Worm (Caenorhabditis elegans) whole organism, early embryonic: ENCODE data around the gene srbc-51.

Experiments used
- F13C5.2 ChIP-seq: sonication (generic microtip); optimal IDR thresholded peaks from 2 replicates; lab custom pipeline; 2017; ENCODE audit warnings: mild to moderate bottlenecking, missing genetic modification characterization, inconsistent platforms, missing compliant biosample characterization
- aly-1 ChIP-seq: sonication (generic microtip); optimal IDR thresholded peaks from 2 replicates; lab custom pipeline; 2016; ENCODE audit warnings: missing genetic modification characterization, missing compliant biosample characterization
- ama-1 ChIP-seq: fragments of 150-350 bp; optimal IDR thresholded peaks from 2 replicates; lab custom pipeline; 2014
- ceh-13 ChIP-seq: fragments of 200-800 bp; sonication (Bioruptor generic); optimal IDR thresholded peaks from 2 replicates; lab custom pipeline; 2018; ENCODE audit warnings: mild to moderate bottlenecking, missing genetic modification characterization, missing compliant biosample characterization
- ceh-36 ChIP-seq: sonication (generic microtip); optimal IDR thresholded peaks from 2 replicates; lab custom pipeline; 2016; ENCODE audit warnings: missing genetic modification characterization, inconsistent platforms, missing compliant biosample characterization
- ets-7 ChIP-seq: sonication (generic microtip); optimal IDR thresholded peaks from 2 replicates; lab custom pipeline; 2016; ENCODE audit warnings: missing genotype, missing genetic modification characterization, missing compliant biosample characterization
- hmbx-1 ChIP-seq: sonication (generic microtip); optimal IDR thresholded peaks from 2 replicates; lab custom pipeline; 2016; ENCODE audit warnings: mild to moderate bottlenecking, missing genetic modification characterization, missing compliant biosample characterization
- hmg-4 ChIP-seq: fragments of 200-800 bp; sonication (Bioruptor generic); optimal IDR thresholded peaks from 2 replicates; lab custom pipeline; 2018; ENCODE audit warnings: mild to moderate bottlenecking, missing genetic modification characterization, missing compliant biosample characterization
- pes-1 ChIP-seq: fragments of 200-800 bp; sonication (Bioruptor generic); IDR thresholded peaks from 2 replicates; pipeline ENCODE4 v1.3.6; 2022; ENCODE audit warnings: missing genetic modification reagents, missing genetic modification characterization, missing compliant biosample characterization
- tbx-11 ChIP-seq: fragments of 200-800 bp; sonication (Bioruptor generic); IDR thresholded peaks from 2 replicates; pipeline ENCODE4 v1.3.6; 2022; ENCODE audit warnings: missing genetic modification characterization, missing compliant biosample characterization

DNA sequence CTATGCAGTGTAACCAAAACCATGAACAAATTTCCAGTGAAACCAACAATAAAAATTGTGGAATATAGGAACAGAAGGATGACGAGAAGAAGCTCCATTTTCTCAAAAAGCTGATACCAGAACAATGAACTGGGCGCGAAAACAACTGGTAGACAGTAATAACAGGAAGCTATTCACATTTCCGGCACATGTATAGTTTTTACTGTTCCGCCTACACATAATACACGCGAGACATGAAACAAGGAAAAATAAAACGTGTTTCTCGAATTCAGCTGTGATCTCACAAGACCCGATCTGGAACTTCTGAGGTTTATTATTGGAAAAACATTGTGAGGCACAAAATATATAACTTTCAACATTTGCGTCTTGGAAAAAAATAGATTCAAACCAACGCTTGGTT is 16.7 kb upstream of the srbc-51 start, which contains the start of gene srsx-36:
- TF ChIP-seq pes-1 (GFP tag; lab: Robert Waterston, UW), result no peak
- TF ChIP-seq ama-1 (lab: Kevin White, UChicago), result no peak
- TF ChIP-seq F13C5.2, result no peak
- no peak for TF ChIP-seq ceh-36
- TF ChIP-seq tbx-11 (GFP tag; lab: Robert Waterston, UW), result no peak
- TF ChIP-seq aly-1, result no peak
- TF ChIP-seq ceh-13 (GFP tag; lab: Kevin White, UChicago), result no peak
- no peak for TF ChIP-seq hmg-4 (GFP tag; lab: Kevin White, UChicago)
- no peak for TF ChIP-seq ets-7 (tag; lab: Kevin White, UChicago)
- TF ChIP-seq hmbx-1 (tag; lab: Kevin White, UChicago), result no peak
